Worm (Caenorhabditis elegans): Measurements from ENCODE around the gene F02H6.2.

The F02H6.2 gene

ce11 chrIV:14176373-14176772, 19.9 kb upstream of the F02H6.2 start, which contains the start of gene R05A10.3:
R05A10.3 (minus strand) TSS chrIV:14176473.
- TF ChIP-seq ztf-11 (tag; optimal IDR thresholded peaks at IDR 0.05): no peak

ce11 chrIV:14177058-14177457, 19.2 kb upstream of the F02H6.2 start, which contains the start of gene R05A10.2:
R05A10.2 (plus strand) TSS chrIV:14177271.
- TF ChIP-seq bed-3 (GFP tag; optimal IDR thresholded peaks at IDR 0.05) (no peak), unc-39 (tag; optimal IDR thresholded peaks at IDR 0.05) (no peak), flh-1 (GFP tag; optimal IDR thresholded peaks at IDR 0.05) (no peak), blmp-1 (tag; optimal IDR thresholded peaks at IDR 0.05) (no peak), ztf-11 (tag; optimal IDR thresholded peaks at IDR 0.05) (no peak)

- TF ChIP-seq snpc-4 (tag; optimal IDR thresholded peaks at IDR 0.05) (no peak), pha-4 (tag; optimal IDR thresholded peaks at IDR 0.05) (no peak), zip-8 (tag; optimal IDR thresholded peaks at IDR 0.05) (no peak), ces-1 (GFP tag; optimal IDR thresholded peaks at IDR 0.05) (no peak), ceh-83 (GFP tag; optimal IDR thresholded peaks at IDR 0.05) (no peak), drap-1 (GFP tag; optimal IDR thresholded peaks at IDR 0.05) (no peak)
Observed at ce11 chrIV:14182077-14182476, 14.2 kb upstream of the F02H6.2 start, which contains the start of gene R05A10.1. R05A10.1 (plus strand) TSS chrIV:14182377.

ce11 chrIV:14186264-14186663, 10.0 kb upstream of the F02H6.2 start:
- TF ChIP-seq snpc-4 (tag; optimal IDR thresholded peaks at IDR 0.05): no peak
- no peak for TF ChIP-seq zip-8 (tag; optimal IDR thresholded peaks at IDR 0.05)
- TF ChIP-seq sptf-1 (tag; optimal IDR thresholded peaks at IDR 0.05): no peak
- no peak for TF ChIP-seq M03D4.4 (tag; optimal IDR thresholded peaks at IDR 0.05)
- no peak for TF ChIP-seq cnd-1 (tag; optimal IDR thresholded peaks at IDR 0.05)
- TF ChIP-seq unc-62 (GFP tag; optimal IDR thresholded peaks at IDR 0.05): no peak
- no peak for TF ChIP-seq hlh-1 (tag; optimal IDR thresholded peaks at IDR 0.05)
- no peak for TF ChIP-seq ceh-39 (tag; optimal IDR thresholded peaks at IDR 0.05)
- no peak for TF ChIP-seq nhr-237 (tag; optimal IDR thresholded peaks at IDR 0.05)
- no peak for TF ChIP-seq ceh-43 (GFP tag; optimal IDR thresholded peaks at IDR 0.05)
- no peak for TF ChIP-seq mls-2 (tag; optimal IDR thresholded peaks at IDR 0.05)
- TF ChIP-seq pha-4 (tag; optimal IDR thresholded peaks at IDR 0.05): no peak
- TF ChIP-seq ham-2 (GFP tag; optimal IDR thresholded peaks at IDR 0.05): no peak

- TF ChIP-seq unc-62 (GFP tag; optimal IDR thresholded peaks at IDR 0.05): no peak
- TF ChIP-seq ces-1 (GFP tag; optimal IDR thresholded peaks at IDR 0.05): no peak
- no peak for TF ChIP-seq drap-1 (GFP tag; optimal IDR thresholded peaks at IDR 0.05)
- TF ChIP-seq snpc-4 (tag; optimal IDR thresholded peaks at IDR 0.05): no peak
- no peak for TF ChIP-seq ceh-43 (GFP tag; optimal IDR thresholded peaks at IDR 0.05)
- no peak for TF ChIP-seq ceh-39 (tag; optimal IDR thresholded peaks at IDR 0.05)
- no peak for TF ChIP-seq nhr-237 (tag; optimal IDR thresholded peaks at IDR 0.05)
- TF ChIP-seq ztf-11 (tag; optimal IDR thresholded peaks at IDR 0.05): no peak
- TF ChIP-seq cnd-1 (tag; optimal IDR thresholded peaks at IDR 0.05): no peak
- no peak for TF ChIP-seq M03D4.4 (tag; optimal IDR thresholded peaks at IDR 0.05)
- TF ChIP-seq lin-13 (tag; optimal IDR thresholded peaks at IDR 0.05): no peak
Observed at ce11 chrIV:14191919-14192318, 4.4 kb upstream of the F02H6.2 start, which contains the start of gene K01G12.22. K01G12.22 (plus strand) TSS chrIV:14192219.

ce11 chrIV:14193196-14193595, 3.1 kb upstream of the F02H6.2 start, which contains the start of gene K01G12.3:
K01G12.3 (plus strand) TSS chrIV:14193496.
- TF ChIP-seq nhr-28 (tag; optimal IDR thresholded peaks at IDR 0.05) (no peak), sem-2 (GFP tag; optimal IDR thresholded peaks at IDR 0.05) (no peak), zip-8 (tag; optimal IDR thresholded peaks at IDR 0.05) (no peak), blmp-1 (tag; optimal IDR thresholded peaks at IDR 0.05) (no peak), nhr-237 (tag; optimal IDR thresholded peaks at IDR 0.05) (no peak), ztf-11 (tag; optimal IDR thresholded peaks at IDR 0.05) (no peak), bed-3 (GFP tag; optimal IDR thresholded peaks at IDR 0.05) (no peak)

- TF ChIP-seq elt-3 (tag; optimal IDR thresholded peaks at IDR 0.05) (no peak), nhr-12 (tag; optimal IDR thresholded peaks at IDR 0.05) (no peak), M03D4.4 (tag; optimal IDR thresholded peaks at IDR 0.05) (no peak), ceh-39 (tag; optimal IDR thresholded peaks at IDR 0.05) (no peak), snpc-4 (tag; optimal IDR thresholded peaks at IDR 0.05) (no peak), cnd-1 (tag; optimal IDR thresholded peaks at IDR 0.05) (no peak), unc-62 (GFP tag; optimal IDR thresholded peaks at IDR 0.05) (no peak)
Observed at ce11 chrIV:14194317-14194716, 2.0 kb upstream of the F02H6.2 start.

All from whole organism, mixed stage, embryonic.